Fruit fly (Drosophila melanogaster) whole organism, embryonic: Measurements from ENCODE around the gene wdb.
A peak's percentile ranks its signal among the peaks of the same experiment; 100 is the strongest.

Source experiments
- BtbVII ChIP-seq: fragments of 200-800 bp; sonication (Bioruptor generic); optimal IDR thresholded peaks from 3 replicates; lab custom pipeline; 2017; ENCODE audit warnings: missing biosample characterization, mild to moderate bottlenecking, missing genetic modification characterization
- CG10321 ChIP-seq: fragments of 200-800 bp; sonication (Bioruptor generic); IDR thresholded peaks from 2 replicates; pipeline ENCODE4 v1.3.6; 2022; ENCODE audit warnings: missing biosample characterization, missing genetic modification characterization
- CG10462 ChIP-seq: fragments of 200-800 bp; sonication (Bioruptor generic); optimal IDR thresholded peaks from 2 replicates; lab custom pipeline; 2016; ENCODE audit warnings: missing biosample characterization, missing genetic modification characterization
- CG11695 ChIP-seq: fragments of 200-800 bp; sonication (Bioruptor generic); IDR thresholded peaks from 3 replicates; pipeline ENCODE4 v1.3.6; 2022; ENCODE audit warnings: missing biosample characterization, missing genetic modification characterization
- CG15073 ChIP-seq: fragments of 200-800 bp; sonication (Bioruptor generic); optimal IDR thresholded peaks from 2 replicates; lab custom pipeline; 2016; ENCODE audit warnings: missing biosample characterization, missing genetic modification characterization
- CG16813 ChIP-seq: fragments of 200-800 bp; sonication (Bioruptor generic); IDR thresholded peaks from 3 replicates; pipeline ENCODE4 v1.3.6; 2022; ENCODE audit warnings: missing biosample characterization, missing genetic modification characterization; ENCODE audit not compliant: partially characterized antibody
- CG17186 ChIP-seq: fragments of 200-800 bp; sonication (Bioruptor generic); optimal IDR thresholded peaks from 3 replicates; lab custom pipeline; 2017; ENCODE audit warnings: missing biosample characterization, missing genetic modification reagents, missing genetic modification characterization
- CG17568 ChIP-seq: fragments of 200-800 bp; sonication (Bioruptor generic); optimal IDR thresholded peaks from 2 replicates; lab custom pipeline; 2018; ENCODE audit warnings: missing biosample characterization, mild to moderate bottlenecking, missing genetic modification characterization, moderate library complexity
- CG3407 ChIP-seq: fragments of 200-800 bp; sonication (Bioruptor generic); optimal IDR thresholded peaks from 2 replicates; lab custom pipeline; 2018; ENCODE audit warnings: missing biosample characterization, mild to moderate bottlenecking, missing genetic modification characterization
- CG34422 ChIP-seq: fragments of 200-800 bp; sonication (Bioruptor generic); IDR thresholded peaks from 3 replicates; pipeline ENCODE4 v1.3.6; 2022; ENCODE audit warnings: missing biosample characterization, missing genetic modification characterization
- CG4424 ChIP-seq: fragments of 200-800 bp; sonication (Bioruptor generic); optimal IDR thresholded peaks from 3 replicates; lab custom pipeline; 2016; ENCODE audit warnings: missing biosample characterization, missing genetic modification characterization
- CG7357 ChIP-seq: fragments of 200-800 bp; sonication (Bioruptor generic); IDR thresholded peaks from 3 replicates; pipeline ENCODE4 v1.3.6; 2022; ENCODE audit warnings: missing biosample characterization, missing genetic modification characterization
- CG7372 ChIP-seq: fragments of 200-800 bp; sonication (Bioruptor generic); IDR thresholded peaks from 2 replicates; pipeline ENCODE4 v1.3.6; 2022; ENCODE audit warnings: missing biosample characterization, missing genetic modification characterization
- CG7963 ChIP-seq: fragments of 200-800 bp; sonication (Bioruptor generic); IDR thresholded peaks from 3 replicates; pipeline ENCODE4 v1.3.6; 2022; ENCODE audit warnings: missing biosample characterization, missing genetic modification characterization; ENCODE audit not compliant: partially characterized antibody
- CG9437 ChIP-seq: fragments of 200-800 bp; sonication (Bioruptor generic); optimal IDR thresholded peaks from 2 replicates; lab custom pipeline; 2018; ENCODE audit warnings: missing biosample characterization, mild to moderate bottlenecking, missing genetic modification characterization
- Dp ChIP-seq: fragments of 200-800 bp; sonication (Bioruptor generic); optimal IDR thresholded peaks from 2 replicates; lab custom pipeline; 2018; ENCODE audit warnings: missing biosample characterization, mild to moderate bottlenecking, missing genetic modification characterization, moderate library complexity
- Drgx ChIP-seq: fragments of 200-800 bp; sonication (Bioruptor generic); IDR thresholded peaks from 2 replicates; pipeline ENCODE4 v1.3.6; 2022; ENCODE audit warnings: missing biosample characterization, missing genetic modification characterization
- Gug ChIP-seq: fragments of 200-800 bp; sonication (Bioruptor generic); IDR thresholded peaks from 4 replicates; pipeline ENCODE4 v1.3.6; 2022; ENCODE audit warnings: missing biosample characterization, missing genetic modification characterization
- H15 ChIP-seq: fragments of 200-800 bp; sonication (Bioruptor generic); IDR thresholded peaks from 3 replicates; pipeline ENCODE4 v1.3.6; 2022; ENCODE audit warnings: missing biosample characterization, missing genetic modification characterization
- Hey ChIP-seq: fragments of 200-800 bp; sonication (Bioruptor generic); optimal IDR thresholded peaks from 3 replicates; lab custom pipeline; 2018; ENCODE audit warnings: missing biosample characterization, mild to moderate bottlenecking, missing genetic modification characterization
- Hsf ChIP-seq: fragments of 200-800 bp; sonication (Bioruptor generic); optimal IDR thresholded peaks from 3 replicates; lab custom pipeline; 2016; ENCODE audit warnings: missing biosample characterization, missing genetic modification characterization
- Jarid2 ChIP-seq: fragments of 200-800 bp; sonication (Bioruptor generic); optimal IDR thresholded peaks from 3 replicates; lab custom pipeline; 2017; ENCODE audit warnings: mild to moderate bottlenecking, missing biosample characterization, missing genetic modification reagents, missing genetic modification characterization
- MBD-R2 ChIP-seq: fragments of 200-800 bp; sonication (Bioruptor generic); IDR thresholded peaks from 2 replicates; pipeline ENCODE4 v1.3.6; 2022; ENCODE audit warnings: missing biosample characterization, missing genetic modification characterization
- MESR4 ChIP-seq: fragments of 200-800 bp; sonication (Bioruptor generic); optimal IDR thresholded peaks from 2 replicates; lab custom pipeline; 2018; ENCODE audit warnings: missing biosample characterization, mild to moderate bottlenecking, missing genetic modification characterization, moderate library complexity
- Meics ChIP-seq: fragments of 200-800 bp; sonication (Bioruptor generic); optimal IDR thresholded peaks from 2 replicates; lab custom pipeline; 2017; ENCODE audit warnings: missing biosample characterization, mild to moderate bottlenecking, missing genetic modification characterization
- Myb ChIP-seq: fragments of 200-800 bp; sonication (Bioruptor generic); optimal IDR thresholded peaks from 2 replicates; lab custom pipeline; 2016; ENCODE audit warnings: missing biosample characterization, missing genetic modification characterization
- NK7.1 ChIP-seq: fragments of 200-800 bp; sonication (Bioruptor generic); optimal IDR thresholded peaks from 3 replicates; lab custom pipeline; 2016; ENCODE audit warnings: missing biosample characterization, missing genetic modification characterization
- Nf-YA ChIP-seq: fragments of 200-800 bp; sonication (Bioruptor generic); IDR thresholded peaks from 2 replicates; pipeline ENCODE4 v1.3.6; 2022; ENCODE audit warnings: missing biosample characterization, missing genetic modification characterization
- Nf-YC ChIP-seq: fragments of 200-800 bp; optimal IDR thresholded peaks from 3 replicates; lab custom pipeline; 2019; ENCODE audit warnings: missing biosample characterization, mild to moderate bottlenecking, missing genetic modification characterization, moderate library complexity
- NfI ChIP-seq: fragments of 200-800 bp; sonication (Bioruptor generic); optimal IDR thresholded peaks from 3 replicates; lab custom pipeline; 2018; ENCODE audit warnings: missing biosample characterization, mild to moderate bottlenecking, missing genetic modification characterization, moderate library complexity
- Oaz ChIP-seq: fragments of 200-800 bp; sonication (Bioruptor generic); IDR thresholded peaks from 2 replicates; pipeline ENCODE4 v1.3.6; 2022; ENCODE audit warnings: missing biosample characterization, missing genetic modification characterization
- Rfx ChIP-seq: fragments of 200-800 bp; sonication (Bioruptor generic); IDR thresholded peaks from 2 replicates; pipeline ENCODE4 v1.3.6; 2022; ENCODE audit warnings: missing biosample characterization, missing genetic modification characterization
- bigmax ChIP-seq: fragments of 200-800 bp; sonication (Bioruptor generic); optimal IDR thresholded peaks from 2 replicates; lab custom pipeline; 2018; ENCODE audit warnings: missing biosample characterization, mild to moderate bottlenecking, missing genetic modification characterization
- cad ChIP-seq: fragments of >200 bp; optimal IDR thresholded peaks from 2 replicates; lab custom pipeline; 2017; ENCODE audit warnings: missing biosample characterization, missing genetic modification characterization
- chif ChIP-seq, 2 experiments: fragments of 200-800 bp; sonication (Bioruptor generic); optimal IDR thresholded peaks; 3 replicates each; lab custom pipeline; 2016; ENCODE audit warnings: missing biosample characterization in 2 of 2, missing genetic modification characterization in 2 of 2
- ci ChIP-seq: fragments of 200-800 bp; sonication (Bioruptor generic); IDR thresholded peaks from 3 replicates; pipeline ENCODE4 v1.3.6; 2022; ENCODE audit warnings: missing biosample characterization, missing genetic modification characterization
- cwo ChIP-seq: fragments of 200-800 bp; sonication (Bioruptor generic); optimal IDR thresholded peaks from 3 replicates; lab custom pipeline; 2017; ENCODE audit warnings: missing biosample characterization, missing genetic modification characterization, mild to moderate bottlenecking, moderate library complexity, missing genetic modification reagents
- dmrt99B ChIP-seq: fragments of 200-800 bp; sonication (Bioruptor generic); optimal IDR thresholded peaks from 2 replicates; lab custom pipeline; 2018; ENCODE audit warnings: missing biosample characterization, mild to moderate bottlenecking, missing genetic modification characterization, moderate library complexity
- emc ChIP-seq: fragments of 200-800 bp; sonication (Bioruptor generic); optimal IDR thresholded peaks from 2 replicates; lab custom pipeline; 2016; ENCODE audit warnings: missing biosample characterization, missing genetic modification characterization
- eyg ChIP-seq: fragments of 200-800 bp; sonication (Bioruptor generic); optimal IDR thresholded peaks from 3 replicates; lab custom pipeline; 2016; ENCODE audit warnings: missing biosample characterization, missing genetic modification characterization
- fd64A ChIP-seq: fragments of 200-800 bp; sonication (Bioruptor generic); optimal IDR thresholded peaks from 3 replicates; lab custom pipeline; 2018; ENCODE audit warnings: missing biosample characterization, mild to moderate bottlenecking, missing genetic modification characterization
- gro ChIP-seq: fragments of 200-800 bp; sonication (Bioruptor generic); optimal IDR thresholded peaks from 2 replicates; lab custom pipeline; 2016; ENCODE audit warnings: missing biosample characterization, missing genetic modification characterization
- kay ChIP-seq: fragments of 200-800 bp; sonication (Bioruptor generic); optimal IDR thresholded peaks from 2 replicates; lab custom pipeline; 2016; ENCODE audit warnings: missing biosample characterization, missing genetic modification characterization
- nerfin-1 ChIP-seq: fragments of 200-800 bp; sonication (Bioruptor generic); optimal IDR thresholded peaks from 3 replicates; lab custom pipeline; 2019; ENCODE audit warnings: missing biosample characterization, mild to moderate bottlenecking, missing genetic modification characterization, moderate library complexity
- nerfin-2 ChIP-seq: fragments of 200-800 bp; sonication (Bioruptor generic); IDR thresholded peaks from 2 replicates; pipeline ENCODE4 v1.3.6; 2022; ENCODE audit warnings: missing biosample characterization, missing genetic modification characterization; ENCODE audit not compliant: partially characterized antibody
- pfk ChIP-seq: fragments of 200-800 bp; sonication (Bioruptor generic); optimal IDR thresholded peaks from 2 replicates; lab custom pipeline; 2018; ENCODE audit warnings: missing biosample characterization, mild to moderate bottlenecking, missing genetic modification characterization, moderate library complexity
- pnt ChIP-seq: fragments of 200-800 bp; sonication (Bioruptor generic); optimal IDR thresholded peaks from 3 replicates; lab custom pipeline; 2016; ENCODE audit warnings: missing biosample characterization, missing genetic modification characterization
- pum ChIP-seq: fragments of 200-800 bp; sonication (Bioruptor generic); optimal IDR thresholded peaks from 2 replicates; lab custom pipeline; 2016; ENCODE audit warnings: missing biosample characterization, missing genetic modification characterization
- slbo ChIP-seq: fragments of 200-800 bp; sonication (Bioruptor generic); IDR thresholded peaks from 2 replicates; pipeline ENCODE4 v1.3.6; 2022; ENCODE audit warnings: missing biosample characterization, missing genetic modification characterization
- slou ChIP-seq: fragments of 200-800 bp; sonication (Bioruptor generic); optimal IDR thresholded peaks from 3 replicates; lab custom pipeline; 2016; ENCODE audit warnings: missing biosample characterization, missing genetic modification characterization
- toy ChIP-seq: fragments of 200-800 bp; sonication (Bioruptor generic); IDR thresholded peaks from 2 replicates; pipeline ENCODE4 v1.3.6; 2022; ENCODE audit warnings: missing biosample characterization, missing genetic modification characterization

wdb gene

dm6 chr3R:27568545-27568944 is 13.5 kb downstream of the wdb start (continued):
- no peak for TF ChIP-seq Oaz (GFP tag; lab: Robert Waterston, UW)
- no peak for TF ChIP-seq bigmax
- no peak for TF ChIP-seq CG10321 (GFP tag; lab: Robert Waterston, UW)
- no peak for TF ChIP-seq CG4424 (GFP tag; lab: Kevin White, UChicago)
- no peak for TF ChIP-seq gro (GFP tag; lab: Kevin White, UChicago)
- no peak for TF ChIP-seq CG11695 (GFP tag; lab: Robert Waterston, UW)
- 0 out of 3 replicates have a peak, but pooled peaks have one; percentile 21 for TF ChIP-seq ci (GFP tag; lab: Robert Waterston, UW)
- TF ChIP-seq toy: no peak
- TF ChIP-seq CG34422 (GFP tag; lab: Robert Waterston, UW): no peak
- TF ChIP-seq Meics (GFP tag; lab: Kevin White, UChicago): no peak
- TF ChIP-seq, all 482 proteins: peak for 9

- TF ChIP-seq Dp (peak; percentile 72), Gug (GFP tag; lab: Robert Waterston, UW) (no peak), CG9437 (no peak), CG7372 (no peak), Hsf (no peak), CG17186 (GFP tag; lab: Kevin White, UChicago) (no peak), CG7963 (no peak), CG16813 (GFP tag; lab: Robert Waterston, UW) (no peak), slbo (GFP tag; lab: Robert Waterston, UW) (no peak), CG10462 (GFP tag; lab: Kevin White, UChicago) (no peak), pnt (no peak), Nf-YA (GFP tag; lab: Robert Waterston, UW) (0 out of 2 replicates have a peak, but pooled peaks have one; percentile 13), emc (GFP tag; lab: Kevin White, UChicago) (no peak), H15 (GFP tag; lab: Robert Waterston, UW) (0 out of 3 replicates have a peak, but pooled peaks have one; percentile 9), MESR4 (GFP tag; lab: Kevin White, UChicago) (no peak), cad (GFP tag; lab: Kevin White, UChicago) (no peak), dmrt99B (no peak), eyg (GFP tag; lab: Kevin White, UChicago) (no peak), NK7.1 (GFP tag; lab: Kevin White, UChicago) (no peak), CG34422 (GFP tag; lab: Robert Waterston, UW) (no peak), Drgx (GFP tag; lab: Robert Waterston, UW) (peak; percentile 57), Rfx (GFP tag; lab: Robert Waterston, UW) (no peak), BtbVII (GFP tag; lab: Kevin White, UChicago) (no peak), slou (no peak), pfk (GFP tag; lab: Kevin White, UChicago) (no peak), kay (GFP tag; lab: Kevin White, UChicago) (no peak), pum (no peak), CG7357 (GFP tag; lab: Robert Waterston, UW) (no peak), chif (GFP tag; optimal IDR thresholded peaks at IDR 0.05; lab: Kevin White, UChicago) (no peak), Nf-YC (tag; lab: Kevin White, UChicago) (no peak), CG15073 (GFP tag; lab: Kevin White, UChicago) (no peak), NfI (GFP tag; lab: Kevin White, UChicago) (no peak), cwo (no peak), Myb (GFP tag; lab: Kevin White, UChicago) (peak; percentile 63), Hey (tag; lab: Kevin White, UChicago) (no peak), fd64A (GFP tag; lab: Kevin White, UChicago) (no peak), MBD-R2 (GFP tag; lab: Robert Waterston, UW) (peak; percentile 32; the same call in 1 of the 2 replicates), nerfin-1 (tag; lab: Kevin White, UChicago) (no peak), CG17568 (GFP tag; lab: Kevin White, UChicago) (no peak), nerfin-2 (peak; percentile 20; the same call in 1 of the 2 replicates), Jarid2 (GFP tag; lab: Kevin White, UChicago) (no peak), CG3407 (GFP tag; lab: Kevin White, UChicago) (no peak)
These were observed 20.9 kb downstream of the wdb start, which contains the start of gene CG5646 for dm6 chr3R:27561114-27561513. TSS of gene CG5646 (minus strand) at chr3R:27561319.
